Worm (Caenorhabditis elegans): ENCODE measurements around the gene F17E9.2.

ce11 chrIV:8394105-8394504 lies 38.4 kb downstream of the F17E9.2 start, which contains the start of gene D2096.11:
- TF ChIP-seq snpc-4 (tag; optimal IDR thresholded peaks at IDR 0.05), result no peak
- no peak for TF ChIP-seq elt-1 (tag; optimal IDR thresholded peaks at IDR 0.05)
- no peak for TF ChIP-seq egl-27 (tag; optimal IDR thresholded peaks at IDR 0.05)
- no peak for TF ChIP-seq lin-13 (GFP tag; optimal IDR thresholded peaks at IDR 0.05)
- no peak for TF ChIP-seq ama-1 (optimal IDR thresholded peaks at IDR 0.05)
- TF ChIP-seq unc-62 (GFP tag; optimal IDR thresholded peaks at IDR 0.05), result no peak
- TF ChIP-seq nhr-77 (tag; optimal IDR thresholded peaks at IDR 0.05), result no peak

All from whole organism, L2 larva.